Worm (Caenorhabditis elegans) whole organism, L4 larva: ENCODE measurements around the gene C27D8.1.

ENCODE experiments used
- fos-1 ChIP-seq: fragments of 150-350 bp; optimal IDR thresholded peaks from 2 replicates; lab custom pipeline; 2014; ENCODE audit warnings: missing biosample characterization, missing genetic modification characterization
- lin-1 ChIP-seq: fragments of 200-800 bp; sonication (Bioruptor generic); IDR thresholded peaks from 2 replicates; pipeline ENCODE4 v1.3.6; 2022; ENCODE audit warnings: missing genetic modification reagents, missing genetic modification characterization, missing compliant biosample characterization
- nhr-25 ChIP-seq: sonication (generic microtip); optimal IDR thresholded peaks from 2 replicates; lab custom pipeline; 2017; ENCODE audit warnings: missing genetic modification characterization, mild to moderate bottlenecking, missing compliant biosample characterization, antibody characterized with exemption, moderate library complexity, borderline replicate concordance; ENCODE audit not compliant: insufficient read depth
- nhr-41 ChIP-seq: fragments of 200-800 bp; sonication (Bioruptor generic); IDR thresholded peaks from 2 replicates; pipeline ENCODE4 v1.3.6; 2022; ENCODE audit warnings: missing genetic modification reagents, missing genetic modification characterization, missing compliant biosample characterization
- php-3 ChIP-seq: fragments of 200-800 bp; sonication (Bioruptor generic); IDR thresholded peaks from 2 replicates; pipeline ENCODE4 v1.3.6; 2022; ENCODE audit warnings: missing genetic modification reagents, missing genetic modification characterization, missing compliant biosample characterization
- unc-39 ChIP-seq: sonication (generic microtip); optimal IDR thresholded peaks from 2 replicates; lab custom pipeline; 2017; ENCODE audit warnings: missing biosample characterization, missing genetic modification characterization
- unc-62 ChIP-seq, 3 experiments: fragments of 150-350 bp in 1 of 3; sonication (generic microtip); optimal IDR thresholded peaks in 2 of 3; peaks in 1 of 3; 1 replicate in 1 of 3; 2 replicates in 2 of 3; lab custom pipeline; 2014 to 2017; ENCODE audit warnings: missing biosample characterization in 3 of 3, missing genetic modification characterization in 3 of 3, missing genetic modification reagents in 3 of 3, missing genotype in 1 of 3

DNA sequence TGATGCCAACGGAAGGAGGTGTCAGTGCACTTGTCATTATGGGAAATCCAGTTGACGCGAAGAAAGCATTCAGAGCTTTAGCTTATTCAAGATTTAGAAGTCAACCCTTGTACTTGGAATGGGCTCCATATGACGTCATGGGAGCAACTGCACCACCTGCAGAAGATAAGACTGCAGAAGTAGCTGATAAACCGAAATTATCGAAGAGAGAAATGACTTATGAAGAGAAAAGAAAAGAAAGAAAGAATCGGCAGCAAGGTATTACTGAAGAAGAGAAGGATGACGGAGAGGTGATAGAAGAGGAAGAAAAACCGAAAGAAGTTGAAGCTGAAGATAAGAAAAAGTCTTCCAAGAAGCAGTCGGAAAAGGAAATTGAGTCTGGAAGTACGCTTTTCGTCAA lies 10.5 kb downstream of the C27D8.1 start:
- no peak for TF ChIP-seq php-3 (GFP tag; lab: Robert Waterston, UW)
- TF ChIP-seq nhr-41 (GFP tag; lab: Robert Waterston, UW): no peak
- no peak for TF ChIP-seq unc-39 (tag; lab: Kevin White, UChicago)
- TF ChIP-seq fos-1 (tag; lab: Kevin White, UChicago): no peak
- no peak for TF ChIP-seq lin-1 (GFP tag; lab: Robert Waterston, UW)
- no peak for TF ChIP-seq nhr-25 (tag; lab: Kevin White, UChicago)
- TF ChIP-seq unc-62 (GFP tag; optimal IDR thresholded peaks at IDR 0.05 in 1 of 2; lab: Kevin White, UChicago): no peak
- no peak for TF ChIP-seq unc-62 (tag; optimal IDR thresholded peaks at IDR 0.05; lab: Kevin White, UChicago)
